Worm (Caenorhabditis elegans) whole organism, L3 larva: ENCODE results near the gene catp-8.

Source experiments
- R02D3.7 ChIP-seq: fragments of 150-350 bp; optimal IDR thresholded peaks from 2 replicates; lab custom pipeline; 2014; ENCODE audit warnings: missing biosample characterization, missing genetic modification characterization
- ama-1 ChIP-seq: fragments of 150-350 bp; optimal IDR thresholded peaks from 2 replicates; lab custom pipeline; 2018
- ceh-16 ChIP-seq: sonication (generic microtip); optimal IDR thresholded peaks from 2 replicates; lab custom pipeline; 2017; ENCODE audit warnings: missing biosample characterization, missing genetic modification characterization
- ceh-28 ChIP-seq: fragments of 150-350 bp; optimal IDR thresholded peaks from 2 replicates; lab custom pipeline; 2014; ENCODE audit warnings: missing biosample characterization, missing genetic modification reagents, missing genetic modification characterization
- daf-12 ChIP-seq: fragments of 150-350 bp; optimal IDR thresholded peaks from 2 replicates; lab custom pipeline; 2014; ENCODE audit warnings: missing biosample characterization, missing genetic modification reagents, missing genetic modification characterization
- egl-27 ChIP-seq: sonication (generic microtip); optimal IDR thresholded peaks from 4 replicates; lab custom pipeline; 2017; ENCODE audit warnings: missing biosample characterization, missing genetic modification reagents, missing genetic modification characterization
- egl-5 ChIP-seq: fragments of 150-350 bp; optimal IDR thresholded peaks from 2 replicates; lab custom pipeline; 2017; ENCODE audit warnings: missing biosample characterization, missing genetic modification reagents, missing genetic modification characterization, inconsistent platforms
- elt-1 ChIP-seq: fragments of 150-350 bp; optimal IDR thresholded peaks from 2 replicates; lab custom pipeline; 2014; ENCODE audit warnings: missing biosample characterization, missing genetic modification characterization
- elt-2 ChIP-seq: sonication (generic microtip); optimal IDR thresholded peaks from 2 replicates; lab custom pipeline; 2016; ENCODE audit warnings: missing genetic modification reagents, mild to moderate bottlenecking, missing genetic modification characterization, missing compliant biosample characterization
- elt-3 ChIP-seq, 3 experiments: fragments of 150-350 bp in 1 of 3; sonication (generic microtip) in 2 of 3; optimal IDR thresholded peaks; 2 replicates in 2 of 3; 4 replicates in 1 of 3; lab custom pipeline; 2014 to 2017; ENCODE audit warnings: missing biosample characterization in 3 of 3, missing genetic modification characterization in 3 of 3
- eor-1 ChIP-seq, 2 experiments: fragments of 150-350 bp; optimal IDR thresholded peaks; 2 replicates each; lab custom pipeline; 2014 to 2018; ENCODE audit warnings: missing biosample characterization in 2 of 2, missing genetic modification characterization in 2 of 2
- fkh-10 ChIP-seq: sonication (generic microtip); optimal IDR thresholded peaks from 2 replicates; lab custom pipeline; 2017; ENCODE audit warnings: missing biosample characterization, missing genetic modification reagents, missing genetic modification characterization
- fkh-2 ChIP-seq: fragments of 150-350 bp; optimal IDR thresholded peaks from 2 replicates; lab custom pipeline; 2014; ENCODE audit warnings: missing biosample characterization, missing genetic modification reagents, missing genetic modification characterization
- hmg-11 ChIP-seq: sonication (generic microtip); optimal IDR thresholded peaks from 2 replicates; lab custom pipeline; 2016; ENCODE audit warnings: missing genetic modification characterization, missing compliant biosample characterization
- jun-1 ChIP-seq: fragments of 150-350 bp; optimal IDR thresholded peaks from 2 replicates; lab custom pipeline; 2014; ENCODE audit warnings: missing biosample characterization, missing genetic modification reagents, missing genetic modification characterization
- lin-15B ChIP-seq: fragments of 150-350 bp; optimal IDR thresholded peaks from 2 replicates; lab custom pipeline; 2014; ENCODE audit warnings: missing biosample characterization, missing genetic modification characterization
- lin-39 ChIP-seq: fragments of 150-350 bp; optimal IDR thresholded peaks from 2 replicates; lab custom pipeline; 2018; ENCODE audit warnings: missing biosample characterization, missing genetic modification reagents, missing genetic modification characterization
- lsy-12 ChIP-seq: sonication (generic microtip); optimal IDR thresholded peaks from 2 replicates; lab custom pipeline; 2016; ENCODE audit warnings: mild to moderate bottlenecking, missing genetic modification characterization, missing compliant biosample characterization
- mdl-1 ChIP-seq: fragments of 150-350 bp; optimal IDR thresholded peaks from 2 replicates; lab custom pipeline; 2014; ENCODE audit warnings: missing biosample characterization, missing genetic modification characterization
- mml-1 ChIP-seq: fragments of 150-350 bp; sonication (generic microtip); optimal IDR thresholded peaks from 3 replicates; lab custom pipeline; 2014; ENCODE audit warnings: missing biosample characterization, missing genetic modification characterization
- nfya-1 ChIP-seq: sonication (generic microtip); optimal IDR thresholded peaks from 2 replicates; lab custom pipeline; 2017; ENCODE audit warnings: missing genetic modification characterization, mild to moderate bottlenecking, missing compliant biosample characterization, antibody characterized with exemption, moderate library complexity; ENCODE audit not compliant: insufficient read depth
- nhr-11 ChIP-seq: fragments of 150-350 bp; optimal IDR thresholded peaks from 2 replicates; lab custom pipeline; 2014; ENCODE audit warnings: missing biosample characterization, missing genetic modification characterization
- nhr-12 ChIP-seq: fragments of 150-350 bp; optimal IDR thresholded peaks from 2 replicates; lab custom pipeline; 2014; ENCODE audit warnings: missing biosample characterization, missing genetic modification characterization
- nhr-23 ChIP-seq: fragments of 150-350 bp; optimal IDR thresholded peaks from 2 replicates; lab custom pipeline; 2014; ENCODE audit warnings: missing biosample characterization, missing genetic modification reagents, missing genetic modification characterization
- nhr-25 ChIP-seq: sonication (generic microtip); optimal IDR thresholded peaks from 2 replicates; lab custom pipeline; 2017; ENCODE audit warnings: missing biosample characterization, missing genetic modification characterization
- nhr-28 ChIP-seq: fragments of 150-350 bp; optimal IDR thresholded peaks from 2 replicates; lab custom pipeline; 2014; ENCODE audit warnings: missing biosample characterization, missing genetic modification characterization
- nhr-43 ChIP-seq: sonication (generic microtip); optimal IDR thresholded peaks from 2 replicates; lab custom pipeline; 2016; ENCODE audit warnings: mild to moderate bottlenecking, missing genetic modification characterization, missing compliant biosample characterization; ENCODE audit not compliant: poor library complexity, severe bottlenecking
- nhr-67 ChIP-seq: fragments of 150-350 bp; optimal IDR thresholded peaks from 2 replicates; lab custom pipeline; 2014; ENCODE audit warnings: missing biosample characterization, missing genetic modification characterization
- pha-4 ChIP-seq: fragments of 150-350 bp; optimal IDR thresholded peaks from 2 replicates; lab custom pipeline; 2014; ENCODE audit warnings: missing biosample characterization, missing genetic modification reagents, missing genetic modification characterization
- sea-2 ChIP-seq: fragments of 150-350 bp; sonication (generic microtip); optimal IDR thresholded peaks from 4 replicates; lab custom pipeline; 2014; ENCODE audit warnings: missing biosample characterization, missing genetic modification reagents, missing genetic modification characterization
- skn-1 ChIP-seq: fragments of 150-350 bp; optimal IDR thresholded peaks from 2 replicates; lab custom pipeline; 2014; ENCODE audit warnings: missing biosample characterization, missing genetic modification characterization
- snpc-4 ChIP-seq: fragments of 150-350 bp; optimal IDR thresholded peaks from 2 replicates; lab custom pipeline; 2014; ENCODE audit warnings: missing biosample characterization, missing genetic modification characterization
- tbx-2 ChIP-seq: sonication (generic microtip); optimal IDR thresholded peaks from 2 replicates; lab custom pipeline; 2016; ENCODE audit warnings: mild to moderate bottlenecking, missing genetic modification characterization, missing compliant biosample characterization
- unc-62 ChIP-seq: fragments of 150-350 bp; sonication (generic microtip); optimal IDR thresholded peaks from 4 replicates; lab custom pipeline; 2014; ENCODE audit warnings: missing biosample characterization, missing genetic modification reagents, missing genetic modification characterization
- ztf-11 ChIP-seq: fragments of 150-350 bp; optimal IDR thresholded peaks from 2 replicates; lab custom pipeline; 2014; ENCODE audit warnings: missing biosample characterization, missing genetic modification characterization
- ztf-4 ChIP-seq: fragments of 150-350 bp; optimal IDR thresholded peaks from 2 replicates; lab custom pipeline; 2014; ENCODE audit warnings: missing biosample characterization, missing genetic modification characterization

catp-8 gene

DNA sequence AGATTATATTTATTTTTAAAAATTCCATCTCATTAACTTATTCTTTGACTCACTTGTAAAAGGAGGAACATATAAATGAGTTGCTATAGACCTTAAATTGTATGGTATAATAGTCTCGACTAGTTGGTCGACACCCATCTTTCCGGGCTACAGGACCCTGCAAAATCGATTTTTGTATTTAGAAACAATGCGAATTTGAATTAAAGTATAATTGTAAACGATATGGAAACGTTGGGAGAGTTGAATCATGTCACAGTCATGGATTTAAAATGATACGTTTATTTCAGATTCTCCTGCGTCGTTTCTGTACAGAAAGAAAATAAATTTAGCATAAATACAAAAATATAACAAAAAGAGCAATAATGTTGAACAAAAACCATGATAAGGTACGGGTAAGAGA is at the start of gene catp-8:
catp-8 (minus strand) TSS at position 157 of the 400 bp plus-strand sequence.
- no peak for TF ChIP-seq tbx-2 (tag; lab: Kevin White, UChicago)
- no peak for TF ChIP-seq elt-3 (tag; optimal IDR thresholded peaks at IDR 0.05; lab: Kevin White, UChicago)
- no peak for TF ChIP-seq snpc-4 (tag; lab: Kevin White, UChicago)
- peak; percentile 73 for TF ChIP-seq ama-1
- TF ChIP-seq lin-39 (tag; lab: Kevin White, UChicago), result no peak
- TF ChIP-seq lin-15B (tag; lab: Kevin White, UChicago), result no peak
- TF ChIP-seq mdl-1 (tag; lab: Kevin White, UChicago), result no peak
- no peak for TF ChIP-seq mml-1

DNA sequence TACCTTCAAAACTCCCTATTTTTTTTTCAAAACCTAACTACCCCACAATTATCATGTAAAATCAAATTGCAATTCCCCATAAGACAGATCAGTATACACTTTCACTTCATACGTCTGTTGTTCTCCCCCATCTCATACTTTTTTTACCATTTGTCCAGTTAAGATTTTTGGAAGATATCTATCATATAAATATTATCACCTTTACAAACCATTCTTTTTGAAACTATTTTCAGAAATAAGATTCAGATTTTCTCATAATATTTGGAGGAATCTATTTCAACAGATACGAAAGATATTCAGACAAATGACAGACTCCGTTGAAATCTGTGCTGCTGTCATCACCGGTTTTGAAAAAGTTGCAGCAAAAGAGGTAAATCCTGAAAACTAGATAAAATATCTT is 48.7 kb upstream of the catp-8 start, which contains the start of gene M04B2.2:
M04B2.2 (plus strand) TSS at position 301 of the 400 bp plus-strand sequence.
- TF ChIP-seq tbx-2 (tag; lab: Kevin White, UChicago), result peak; percentile 3
- no peak for TF ChIP-seq elt-2 (tag; lab: Kevin White, UChicago)
- no peak for TF ChIP-seq nhr-67 (tag; lab: Kevin White, UChicago)
- no peak for TF ChIP-seq daf-12 (tag; lab: Kevin White, UChicago)
- TF ChIP-seq ama-1, result peak; percentile 34
- TF ChIP-seq R02D3.7 (tag; lab: Kevin White, UChicago), result peak; percentile 17
- TF ChIP-seq nhr-23 (tag; lab: Kevin White, UChicago), result peak; percentile 6

DNA sequence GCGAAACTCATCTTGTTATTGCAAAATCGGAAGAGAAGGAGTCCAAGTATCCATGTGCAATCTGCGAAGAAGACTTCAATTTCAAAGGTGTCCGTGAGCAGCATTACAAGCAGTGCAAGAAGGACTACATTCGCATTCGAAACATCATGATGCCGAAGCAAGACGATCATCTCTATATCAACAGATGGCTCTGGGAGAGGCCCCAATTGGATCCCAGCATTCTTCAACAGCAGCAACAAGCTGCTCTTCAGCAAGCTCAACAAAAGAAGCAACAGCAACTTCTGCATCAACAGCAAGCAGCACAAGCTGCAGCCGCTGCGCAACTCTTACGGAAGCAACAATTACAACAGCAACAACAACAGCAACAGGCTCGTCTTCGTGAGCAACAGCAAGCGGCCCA is 47.1 kb upstream of the catp-8 start:
- TF ChIP-seq pha-4 (no peak), fkh-2 (no peak), ztf-11 (tag; lab: Kevin White, UChicago) (no peak), elt-2 (tag; lab: Kevin White, UChicago) (no peak), nhr-12 (no peak), nhr-67 (tag; lab: Kevin White, UChicago) (no peak), mml-1 (no peak), ceh-16 (tag; lab: Kevin White, UChicago) (no peak), hmg-11 (tag; lab: Kevin White, UChicago) (no peak), nhr-11 (no peak), daf-12 (tag; lab: Kevin White, UChicago) (no peak), egl-5 (no peak), egl-27 (tag; lab: Kevin White, UChicago) (no peak), eor-1 (tag; optimal IDR thresholded peaks at IDR 0.05; lab: Kevin White, UChicago) (no peak), snpc-4 (tag; lab: Kevin White, UChicago) (no peak), nhr-28 (tag; lab: Kevin White, UChicago) (no peak), nhr-23 (tag; lab: Kevin White, UChicago) (no peak), lin-39 (tag; lab: Kevin White, UChicago) (no peak), R02D3.7 (tag; lab: Kevin White, UChicago) (no peak)
- TF ChIP-seq, all 47 proteins: peak for 0

DNA sequence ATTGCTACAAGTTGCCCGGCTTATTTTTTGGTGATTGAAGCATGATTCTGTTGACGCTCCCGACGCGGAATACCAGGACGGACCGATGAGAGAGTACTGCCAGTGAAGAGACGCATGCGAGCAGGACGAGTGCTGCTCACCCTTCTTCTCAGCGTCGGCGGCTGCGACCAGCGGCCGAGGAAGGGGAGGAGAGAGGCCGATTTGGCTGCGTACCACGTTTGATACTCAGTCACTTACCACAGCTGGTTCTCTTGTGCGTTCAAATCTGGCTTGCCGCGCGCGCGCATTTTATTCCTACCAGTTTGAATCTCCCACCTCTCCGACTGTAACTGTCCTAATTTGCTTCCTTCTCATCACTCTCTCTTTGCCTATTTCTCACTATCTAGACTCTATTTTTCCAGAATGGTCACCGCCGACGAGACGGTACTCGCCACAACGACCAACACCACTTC is 45.2 kb upstream of the catp-8 start, which contains the start of gene mep-1:
mep-1 (plus strand) TSS at position 402 of the 452 bp plus-strand sequence.
- TF ChIP-seq ztf-11 (tag; lab: Kevin White, UChicago) (no peak), lsy-12 (tag; lab: Kevin White, UChicago) (peak; percentile 32), unc-62 (GFP tag; lab: Kevin White, UChicago) (no peak), pha-4 (peak; percentile 31), R02D3.7 (tag; lab: Kevin White, UChicago) (peak; percentile 57), nfya-1 (peak; percentile 77), daf-12 (tag; lab: Kevin White, UChicago) (no peak), ztf-4 (tag; lab: Kevin White, UChicago) (no peak), elt-1 (tag; lab: Kevin White, UChicago) (no peak), egl-5 (no peak), elt-3 (tag; optimal IDR thresholded peaks at IDR 0.05; lab: Kevin White, UChicago) (no peak), eor-1 (tag; optimal IDR thresholded peaks at IDR 0.05; lab: Kevin White, UChicago) (no peak), snpc-4 (tag; lab: Kevin White, UChicago) (peak; percentile 77), nhr-23 (tag; lab: Kevin White, UChicago) (peak; percentile 55), nhr-25 (tag; lab: Kevin White, UChicago) (peak; percentile 76), ama-1 (peak; percentile 69), tbx-2 (tag; lab: Kevin White, UChicago) (peak; percentile 11), elt-2 (tag; lab: Kevin White, UChicago) (peak; percentile 33), ceh-28 (no peak), skn-1 (tag; lab: Kevin White, UChicago) (peak; percentile 35), fkh-10 (GFP tag; lab: Kevin White, UChicago) (peak; percentile 54), sea-2 (GFP tag; lab: Kevin White, UChicago) (no peak), jun-1 (tag; lab: Kevin White, UChicago) (peak; percentile 23), lin-15B (tag; lab: Kevin White, UChicago) (peak; percentile 68), lin-39 (tag; lab: Kevin White, UChicago) (peak; percentile 95), nhr-43 (tag; lab: Kevin White, UChicago) (peak; percentile 38), mml-1 (no peak), nhr-11 (peak; percentile 37), hmg-11 (tag; lab: Kevin White, UChicago) (peak; percentile 78)
- TF ChIP-seq, all 47 proteins: peak for 18
